Worm (Caenorhabditis elegans): ENCODE measurements around the gene nlp-26.

nlp-26 gene

DNA sequence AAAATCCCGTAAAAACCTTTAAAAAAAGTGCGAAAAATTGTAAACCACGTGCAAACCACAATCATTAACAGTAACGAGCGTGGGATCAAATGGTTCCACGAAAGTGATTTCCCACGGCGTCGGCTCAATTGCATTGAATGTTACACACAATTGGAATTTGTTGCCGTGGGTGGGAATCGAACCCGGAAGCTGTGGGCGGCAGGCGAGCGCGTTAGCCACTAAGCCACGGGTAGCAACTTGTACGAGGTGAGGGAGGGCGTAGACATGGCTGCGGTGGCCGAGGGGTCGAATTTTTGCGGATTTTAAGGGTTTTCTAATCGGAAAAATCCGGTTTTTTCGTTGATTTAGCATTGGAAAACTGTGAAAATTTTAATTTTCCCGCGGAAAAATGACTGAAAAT is 29.8 kb downstream of the nlp-26 start (continued):
- no peak; the same call in 1 of the 2 replicates for TF ChIP-seq ekl-4 (GFP tag; IDR thresholded peaks at IDR 0.05)
- peak; percentile 49 for TF ChIP-seq ztf-3 (GFP tag; optimal IDR thresholded peaks at IDR 0.05)
- TF ChIP-seq K12H6.12 (tag; optimal IDR thresholded peaks at IDR 0.05), result peak; percentile 77
- peak; percentile 96 for TF ChIP-seq nhr-90 (tag; optimal IDR thresholded peaks at IDR 0.05)
- peak; percentile 94 for TF ChIP-seq Y53G8AR.9 (GFP tag; conservative IDR thresholded peaks at IDR 0.05)
- peak; percentile 68 for TF ChIP-seq attf-3 (GFP tag; conservative IDR thresholded peaks at IDR 0.05)
- peak; percentile 51; the same call in 1 of the 2 replicates for TF ChIP-seq aptf-2 (GFP tag; conservative IDR thresholded peaks at IDR 0.05)
- peak; percentile 95 for TF ChIP-seq Y56A3A.18 (GFP tag; IDR thresholded peaks at IDR 0.05)
- peak; percentile 77 for TF ChIP-seq lsl-1 (GFP tag; optimal IDR thresholded peaks at IDR 0.05)
- TF ChIP-seq hlh-12 (tag; optimal IDR thresholded peaks at IDR 0.05), result no peak
- TF ChIP-seq lin-40 (tag; optimal IDR thresholded peaks at IDR 0.05), result peak; percentile 92
- TF ChIP-seq egrh-3 (GFP tag; IDR thresholded peaks at IDR 0.05), result peak; percentile 74
- TF ChIP-seq athp-1 (tag; optimal IDR thresholded peaks at IDR 0.05), result peak; percentile 93
- TF ChIP-seq F57C9.4 (tag; optimal IDR thresholded peaks at IDR 0.05), result no peak
- peak; percentile 89 for TF ChIP-seq nhr-27 (tag; optimal IDR thresholded peaks at IDR 0.05)
- peak; percentile 88 for TF ChIP-seq unc-130 (GFP tag; optimal IDR thresholded peaks at IDR 0.05)
- TF ChIP-seq mel-28 (tag; optimal IDR thresholded peaks at IDR 0.05; ENCODE audit: borderline replicate concordance), result peak; percentile 52
- TF ChIP-seq cebp-1 (GFP tag; IDR thresholded peaks at IDR 0.05), result peak; percentile 59; the same call in 1 of the 2 replicates
- peak; percentile 84 for TF ChIP-seq cebp-1 (tag; optimal IDR thresholded peaks at IDR 0.05)
- TF ChIP-seq zim-3 (tag; optimal IDR thresholded peaks at IDR 0.05), result peak; percentile 86
- TF ChIP-seq dpff-1 (tag; optimal IDR thresholded peaks at IDR 0.05), result peak; percentile 63
- peak; percentile 92; the same call in 1 of the 2 replicates for TF ChIP-seq F37B4.10 (GFP tag; IDR thresholded peaks at IDR 0.05)
- TF ChIP-seq ceh-58 (GFP tag; IDR thresholded peaks at IDR 0.05), result peak; percentile 90; the same call in 1 of the 2 replicates
- TF ChIP-seq ceh-27 (GFP tag; optimal IDR thresholded peaks at IDR 0.05), result peak; percentile 91
- TF ChIP-seq akir-1 (GFP tag; optimal IDR thresholded peaks at IDR 0.05), result no peak
- peak; percentile 65 for TF ChIP-seq tbx-9 (tag; optimal IDR thresholded peaks at IDR 0.05; ENCODE audit: borderline replicate concordance)
- peak in 1 of 3 experiments; percentile 74 for TF ChIP-seq lin-35 (GFP tag; optimal IDR thresholded peaks at IDR 0.05)
- peak; percentile 72 for TF ChIP-seq ztf-22 (GFP tag; optimal IDR thresholded peaks at IDR 0.05)
- TF ChIP-seq snpc-1.3 (tag; optimal IDR thresholded peaks at IDR 0.05; ENCODE audit: insufficient read depth), result peak; percentile 94
- TF ChIP-seq F33H1.4 (GFP tag; IDR thresholded peaks at IDR 0.05), result peak; percentile 62
- TF ChIP-seq hmg-20 (GFP tag; IDR thresholded peaks at IDR 0.05), result peak; percentile 89
- peak; percentile 92 for TF ChIP-seq egl-44 (GFP tag; IDR thresholded peaks at IDR 0.05)
- TF ChIP-seq lin-26 (GFP tag; IDR thresholded peaks at IDR 0.05), result peak; percentile 92
- TF ChIP-seq madf-8 (GFP tag; conservative IDR thresholded peaks at IDR 0.05), result 0 out of 2 replicates have a peak, but pooled peaks have one; percentile 34
- TF ChIP-seq aptf-3 (GFP tag; IDR thresholded peaks at IDR 0.05), result peak; percentile 90; the same call in 1 of the 2 replicates
- peak; percentile 70 for TF ChIP-seq somi-1 (GFP tag; optimal IDR thresholded peaks at IDR 0.05)
- peak; percentile 89 for TF ChIP-seq ztf-25 (GFP tag; IDR thresholded peaks at IDR 0.05)
- TF ChIP-seq repo-1 (tag; optimal IDR thresholded peaks at IDR 0.05), result peak; percentile 95
- TF ChIP-seq F52B5.7 (tag; optimal IDR thresholded peaks at IDR 0.05), result peak; percentile 94
- TF ChIP-seq B0261.1 (tag; optimal IDR thresholded peaks at IDR 0.05), result peak; percentile 98
- TF ChIP-seq him-1 (tag; optimal IDR thresholded peaks at IDR 0.05), result peak; percentile 84
- peak; percentile 67 for TF ChIP-seq snpc-1.1 (tag; optimal IDR thresholded peaks at IDR 0.05; ENCODE audit: insufficient read depth)
- TF ChIP-seq unc-62 (GFP tag; optimal IDR thresholded peaks at IDR 0.05), result no peak
- peak; percentile 91; the same call in 1 of the 2 replicates for TF ChIP-seq nhr-120 (GFP tag; IDR thresholded peaks at IDR 0.05)
- TF ChIP-seq lsy-27 (tag; optimal IDR thresholded peaks at IDR 0.05; ENCODE audit: borderline replicate concordance, insufficient read depth), result peak; percentile 89
- TF ChIP-seq madf-6 (GFP tag; IDR thresholded peaks at IDR 0.05), result peak; percentile 85
- TF ChIP-seq rec-8 (tag; optimal IDR thresholded peaks at IDR 0.05), result peak; percentile 91 to 93

Data from whole organism, young adult.